Worm (Caenorhabditis elegans) whole organism, L1 larva: ENCODE data around the gene K06A9.3.

Experiments
- F16B12.6 ChIP-seq: fragments of 150-350 bp; optimal IDR thresholded peaks from 2 replicates; lab custom pipeline; 2014; ENCODE audit warnings: missing biosample characterization, missing genetic modification characterization
- blmp-1 ChIP-seq: fragments of 150-350 bp; optimal IDR thresholded peaks from 2 replicates; lab custom pipeline; 2014; ENCODE audit warnings: missing biosample characterization, missing genetic modification characterization
- ceh-63 ChIP-seq: fragments of 200-800 bp; sonication (Bioruptor generic); optimal IDR thresholded peaks from 2 replicates; lab custom pipeline; 2018; ENCODE audit warnings: mild to moderate bottlenecking, missing genetic modification characterization, missing compliant biosample characterization
- ceh-88 ChIP-seq: fragments of 200-800 bp; sonication (Bioruptor generic); IDR thresholded peaks from 2 replicates; pipeline ENCODE4 v1.3.6; 2022; ENCODE audit warnings: missing genetic modification characterization, missing compliant biosample characterization
- ces-1 ChIP-seq: fragments of 150-350 bp; optimal IDR thresholded peaks from 2 replicates; lab custom pipeline; 2014; ENCODE audit warnings: missing biosample characterization, missing genetic modification reagents, missing genetic modification characterization
- dsc-1 ChIP-seq: sonication (generic microtip); optimal IDR thresholded peaks from 2 replicates; lab custom pipeline; 2016; ENCODE audit warnings: mild to moderate bottlenecking, missing genetic modification characterization, missing compliant biosample characterization
- efl-1 ChIP-seq, 4 experiments: fragments of 150-350 bp; optimal IDR thresholded peaks in 3 of 4; peaks in 1 of 4; 1 replicate in 1 of 4; 2 replicates in 3 of 4; lab custom pipeline; 2014; ENCODE audit warnings: missing biosample characterization in 2 of 4, missing genetic modification characterization in 2 of 4, missing genetic modification reagents in 2 of 4
- efl-3 ChIP-seq: fragments of 200-800 bp; sonication (Bioruptor generic); optimal IDR thresholded peaks from 2 replicates; lab custom pipeline; 2018; ENCODE audit warnings: mild to moderate bottlenecking, missing genetic modification characterization, missing compliant biosample characterization
- egl-27 ChIP-seq, 2 experiments: fragments of 150-350 bp in 1 of 2; sonication (generic microtip); optimal IDR thresholded peaks; 3 replicates each; lab custom pipeline; 2017 to 2018; ENCODE audit warnings: missing biosample characterization in 2 of 2, missing genetic modification characterization in 2 of 2, missing genetic modification reagents in 2 of 2
- fkh-4 ChIP-seq: sonication (generic microtip); optimal IDR thresholded peaks from 2 replicates; lab custom pipeline; 2016; ENCODE audit warnings: missing compliant biosample characterization, missing genetic modification characterization, borderline replicate concordance
- fos-1 ChIP-seq: fragments of 150-350 bp; optimal IDR thresholded peaks from 2 replicates; lab custom pipeline; 2014; ENCODE audit warnings: missing biosample characterization, missing genetic modification characterization
- grh-1 ChIP-seq: fragments of 200-800 bp; sonication (Bioruptor generic); IDR thresholded peaks from 2 replicates; pipeline ENCODE4 v1.3.6; 2022; ENCODE audit warnings: missing genetic modification reagents, missing genetic modification characterization, missing compliant biosample characterization
- hlh-17 ChIP-seq: fragments of 200-800 bp; sonication (Bioruptor generic); optimal IDR thresholded peaks from 2 replicates; lab custom pipeline; 2018; ENCODE audit warnings: missing genetic modification characterization, mild to moderate bottlenecking, missing compliant biosample characterization, moderate library complexity, borderline replicate concordance
- hlh-4 ChIP-seq: sonication (generic microtip); optimal IDR thresholded peaks from 2 replicates; lab custom pipeline; 2016; ENCODE audit warnings: mild to moderate bottlenecking, missing genetic modification characterization, missing compliant biosample characterization
- hpl-2 ChIP-seq: fragments of 150-350 bp; optimal IDR thresholded peaks from 2 replicates; lab custom pipeline; 2014; ENCODE audit warnings: missing biosample characterization, missing genetic modification reagents, missing genetic modification characterization
- isw-1 ChIP-seq: fragments of 200-800 bp; sonication (Bioruptor generic); IDR thresholded peaks from 2 replicates; pipeline ENCODE4 v1.3.6; 2022; ENCODE audit warnings: missing genetic modification characterization, missing compliant biosample characterization
- lin-14 ChIP-seq: fragments of 200-800 bp; sonication (Bioruptor generic); optimal IDR thresholded peaks from 2 replicates; lab custom pipeline; 2018; ENCODE audit warnings: mild to moderate bottlenecking, missing genetic modification characterization, moderate library complexity, missing compliant biosample characterization
- lsy-2 ChIP-seq, 2 experiments: fragments of 150-350 bp; optimal IDR thresholded peaks; 2 replicates each; lab custom pipeline; 2014; ENCODE audit warnings: missing biosample characterization in 2 of 2, missing genetic modification characterization in 2 of 2
- mep-1 ChIP-seq: fragments of 150-350 bp; optimal IDR thresholded peaks from 2 replicates; lab custom pipeline; 2014; ENCODE audit warnings: missing biosample characterization, missing genetic modification characterization
- nhr-19 ChIP-seq: fragments of 200-800 bp; sonication (Bioruptor generic); conservative IDR thresholded peaks from 2 replicates; pipeline ENCODE4 v1.3.6; 2022; ENCODE audit warnings: missing genetic modification characterization, missing compliant biosample characterization
- nhr-20 ChIP-seq: sonication (generic microtip); optimal IDR thresholded peaks from 2 replicates; lab custom pipeline; 2016; ENCODE audit warnings: mild to moderate bottlenecking, missing genetic modification characterization, missing compliant biosample characterization
- nhr-28 ChIP-seq: fragments of 150-350 bp; optimal IDR thresholded peaks from 2 replicates; lab custom pipeline; 2014; ENCODE audit warnings: missing biosample characterization, missing genetic modification characterization
- nhr-47 ChIP-seq: sonication (generic microtip); optimal IDR thresholded peaks from 2 replicates; lab custom pipeline; 2016; ENCODE audit warnings: mild to moderate bottlenecking, missing genetic modification characterization, moderate library complexity, missing compliant biosample characterization
- nhr-71 ChIP-seq: sonication (generic microtip); optimal IDR thresholded peaks from 2 replicates; lab custom pipeline; 2016; ENCODE audit warnings: mild to moderate bottlenecking, missing genetic modification characterization, moderate library complexity, missing compliant biosample characterization
- nhr-90 ChIP-seq: sonication (generic microtip); optimal IDR thresholded peaks from 2 replicates; lab custom pipeline; 2016; ENCODE audit warnings: mild to moderate bottlenecking, missing genetic modification characterization, missing compliant biosample characterization; ENCODE audit not compliant: poor library complexity
- rnt-1 ChIP-seq: sonication (generic microtip); optimal IDR thresholded peaks from 2 replicates; lab custom pipeline; 2016; ENCODE audit warnings: mild to moderate bottlenecking, missing genetic modification characterization, moderate library complexity, missing compliant biosample characterization
- snu-23 ChIP-seq: sonication (generic microtip); optimal IDR thresholded peaks from 2 replicates; lab custom pipeline; 2016; ENCODE audit warnings: missing genetic modification characterization, missing compliant biosample characterization
- sox-4 ChIP-seq: sonication (generic microtip); optimal IDR thresholded peaks from 2 replicates; lab custom pipeline; 2016; ENCODE audit warnings: missing genetic modification characterization, missing compliant biosample characterization
- tlp-1 ChIP-seq: fragments of 150-350 bp; optimal IDR thresholded peaks from 2 replicates; lab custom pipeline; 2014; ENCODE audit warnings: missing biosample characterization, missing genetic modification characterization
- unc-62 ChIP-seq: fragments of 150-350 bp; optimal IDR thresholded peaks from 2 replicates; lab custom pipeline; 2014; ENCODE audit warnings: missing biosample characterization, missing genetic modification reagents, missing genetic modification characterization
- unc-86 ChIP-seq: sonication (generic microtip); optimal IDR thresholded peaks from 2 replicates; lab custom pipeline; 2016; ENCODE audit warnings: missing genetic modification characterization, missing compliant biosample characterization
- zip-4 ChIP-seq: fragments of 200-800 bp; sonication (Bioruptor generic); optimal IDR thresholded peaks from 2 replicates; lab custom pipeline; 2018; ENCODE audit warnings: mild to moderate bottlenecking, missing genetic modification characterization, moderate library complexity, missing compliant biosample characterization

Gene K06A9.3

ce11 chrX:1501752-1502151, 33.4 kb downstream of the K06A9.3 start, which contains the start of gene F09E10.7:
Gene F09E10.7 (minus strand): TSS chrX:1501852.
- TF ChIP-seq efl-1 (optimal IDR thresholded peaks at IDR 0.05; lab: Kevin White, UChicago) = no peak
- TF ChIP-seq efl-1 (GFP tag; optimal IDR thresholded peaks at IDR 0.05 in 1 of 2; lab: Kevin White, UChicago) = peak in 1 of 2 experiments; percentile 66
- no peak for TF ChIP-seq nhr-71

ce11 chrX:1499499-1499898, 35.7 kb downstream of the K06A9.3 start:
- TF ChIP-seq snu-23 (GFP tag; lab: Kevin White, UChicago) (peak; percentile 8), hlh-17 (GFP tag; lab: Kevin White, UChicago) (no peak), fkh-4 (no peak), F16B12.6 (tag; lab: Kevin White, UChicago) (peak; percentile 53), nhr-20 (tag; lab: Kevin White, UChicago) (no peak), nhr-19 (GFP tag; lab: Robert Waterston, UW) (no peak), zip-4 (no peak), blmp-1 (tag; lab: Kevin White, UChicago) (peak; percentile 94), hlh-4 (tag; lab: Kevin White, UChicago) (no peak), unc-86 (tag; lab: Kevin White, UChicago) (no peak), tlp-1 (tag; lab: Kevin White, UChicago) (no peak), dsc-1 (tag; lab: Kevin White, UChicago) (no peak), ceh-88 (GFP tag; lab: Robert Waterston, UW) (no peak), rnt-1 (tag; lab: Kevin White, UChicago) (peak; percentile 30)

- no peak for TF ChIP-seq fos-1 (tag; lab: Kevin White, UChicago)
- TF ChIP-seq, all 84 proteins: peak for 0
These were observed 37.6 kb downstream of the K06A9.3 start, which contains the start of gene F09E10.6 for ce11 chrX:1497581-1497980. Gene F09E10.6 (minus strand): TSS chrX:1497681.

ce11 chrX:1495980-1496379, 39.2 kb downstream of the K06A9.3 start:
- TF ChIP-seq lin-14 (GFP tag; lab: Kevin White, UChicago) (no peak), grh-1 (GFP tag; lab: Robert Waterston, UW) (no peak), lsy-2 (tag; optimal IDR thresholded peaks at IDR 0.05; lab: Kevin White, UChicago) (no peak), egl-27 (tag; optimal IDR thresholded peaks at IDR 0.05; lab: Kevin White, UChicago) (no peak), unc-62 (GFP tag; lab: Kevin White, UChicago) (no peak), nhr-90 (tag; lab: Kevin White, UChicago) (no peak)
- TF ChIP-seq, all 84 proteins: peak for 0

- TF ChIP-seq isw-1 = no peak
- TF ChIP-seq nhr-19 (GFP tag; lab: Robert Waterston, UW) = no peak
- TF ChIP-seq mep-1 (tag; lab: Kevin White, UChicago) = no peak
- TF ChIP-seq nhr-28 (tag; lab: Kevin White, UChicago) = no peak
- TF ChIP-seq unc-86 (tag; lab: Kevin White, UChicago) = no peak
- no peak for TF ChIP-seq ceh-63 (GFP tag; lab: Kevin White, UChicago)
- TF ChIP-seq hpl-2 (GFP tag; lab: Kevin White, UChicago) = no peak
- no peak for TF ChIP-seq efl-3 (GFP tag; lab: Kevin White, UChicago)
- TF ChIP-seq snu-23 (GFP tag; lab: Kevin White, UChicago) = no peak
- TF ChIP-seq nhr-47 = no peak
- TF ChIP-seq ces-1 (GFP tag; lab: Kevin White, UChicago) = no peak
- TF ChIP-seq tlp-1 (tag; lab: Kevin White, UChicago) = no peak
- TF ChIP-seq nhr-20 (tag; lab: Kevin White, UChicago) = no peak
- no peak for TF ChIP-seq sox-4
These were observed 40.9 kb downstream of the K06A9.3 start, which contains the start of gene F09E10.5 for ce11 chrX:1494256-1494655. Gene F09E10.5 (minus strand): TSS chrX:1494356.
